Worm (Caenorhabditis elegans) whole organism, late embryonic: Measurements from ENCODE around the gene C16C10.1.
A peak's percentile ranks its signal among the peaks of the same experiment; 100 is the strongest.

Experiments used
- C08G9.2 ChIP-seq: sonication (generic microtip); optimal IDR thresholded peaks from 2 replicates; lab custom pipeline; 2016; ENCODE audit warnings: mild to moderate bottlenecking, missing genetic modification characterization, moderate library complexity, missing compliant biosample characterization
- C38D4.7 ChIP-seq: fragments of 200-800 bp; sonication (Bioruptor generic); optimal IDR thresholded peaks from 2 replicates; lab custom pipeline; 2018; ENCODE audit warnings: mild to moderate bottlenecking, missing genetic modification characterization, moderate library complexity, missing compliant biosample characterization
- F13H6.1 ChIP-seq: sonication (generic microtip); optimal IDR thresholded peaks from 2 replicates; lab custom pipeline; 2016; ENCODE audit warnings: missing genetic modification characterization, missing compliant biosample characterization
- K02D7.2 ChIP-seq: sonication (generic microtip); optimal IDR thresholded peaks from 2 replicates; lab custom pipeline; 2017; ENCODE audit warnings: mild to moderate bottlenecking, missing genetic modification characterization, missing compliant biosample characterization
- T23F11.4 ChIP-seq: fragments of 200-800 bp; sonication (Bioruptor generic); optimal IDR thresholded peaks from 2 replicates; lab custom pipeline; 2018; ENCODE audit warnings: mild to moderate bottlenecking, missing genetic modification characterization, missing compliant biosample characterization
- Y22D7AL.16 ChIP-seq: sonication (generic microtip); optimal IDR thresholded peaks from 2 replicates; lab custom pipeline; 2016; ENCODE audit warnings: missing genetic modification characterization, missing compliant biosample characterization
- ahr-1 ChIP-seq: sonication (generic microtip); optimal IDR thresholded peaks from 2 replicates; lab custom pipeline; 2016; ENCODE audit warnings: missing genetic modification characterization, missing compliant biosample characterization
- ama-1 ChIP-seq: fragments of 150-350 bp; optimal IDR thresholded peaks from 2 replicates; lab custom pipeline; 2014
- ceh-18 ChIP-seq: sonication (generic microtip); optimal IDR thresholded peaks from 2 replicates; lab custom pipeline; 2016; ENCODE audit warnings: missing genetic modification characterization, missing compliant biosample characterization
- ceh-19 ChIP-seq: fragments of 200-800 bp; sonication (Bioruptor generic); optimal IDR thresholded peaks from 2 replicates; lab custom pipeline; 2018; ENCODE audit warnings: mild to moderate bottlenecking, missing genetic modification characterization, missing compliant biosample characterization
- ceh-2 ChIP-seq: sonication (generic microtip); optimal IDR thresholded peaks from 2 replicates; lab custom pipeline; 2016; ENCODE audit warnings: missing genotype, missing genetic modification characterization, missing compliant biosample characterization
- ceh-22 ChIP-seq: sonication (generic microtip); optimal IDR thresholded peaks from 2 replicates; lab custom pipeline; 2017; ENCODE audit warnings: missing biosample characterization, missing genetic modification characterization
- ceh-31 ChIP-seq: sonication (generic microtip); optimal IDR thresholded peaks from 2 replicates; lab custom pipeline; 2016; ENCODE audit warnings: missing genetic modification characterization, missing compliant biosample characterization
- ceh-45 ChIP-seq: fragments of 200-800 bp; sonication (Bioruptor generic); IDR thresholded peaks from 2 replicates; pipeline ENCODE4 v1.3.6; 2022; ENCODE audit warnings: missing genetic modification reagents, missing genetic modification characterization, missing compliant biosample characterization
- ceh-48 ChIP-seq: sonication (generic microtip); optimal IDR thresholded peaks from 2 replicates; lab custom pipeline; 2016; ENCODE audit warnings: missing genetic modification characterization, inconsistent platforms, missing compliant biosample characterization
- ceh-9 ChIP-seq: sonication (generic microtip); optimal IDR thresholded peaks from 2 replicates; lab custom pipeline; 2016; ENCODE audit warnings: mild to moderate bottlenecking, missing genetic modification characterization, inconsistent platforms, missing compliant biosample characterization
- dve-1 ChIP-seq: sonication (generic microtip); optimal IDR thresholded peaks from 2 replicates; lab custom pipeline; 2017; ENCODE audit warnings: antibody characterized with exemption, mild to moderate bottlenecking, missing genetic modification characterization, missing compliant biosample characterization
- elt-2 ChIP-seq: sonication (generic microtip); optimal IDR thresholded peaks from 2 replicates; lab custom pipeline; 2016; ENCODE audit warnings: missing genetic modification reagents, missing genetic modification characterization, missing compliant biosample characterization
- elt-4 ChIP-seq: sonication (generic microtip); optimal IDR thresholded peaks from 2 replicates; lab custom pipeline; 2016; ENCODE audit warnings: missing genetic modification characterization, missing compliant biosample characterization
- ets-4 ChIP-seq: sonication (generic microtip); optimal IDR thresholded peaks from 2 replicates; lab custom pipeline; 2016; ENCODE audit warnings: missing genetic modification characterization, missing compliant biosample characterization
- eyg-1 ChIP-seq: sonication (generic microtip); optimal IDR thresholded peaks from 2 replicates; lab custom pipeline; 2016; ENCODE audit warnings: missing genotype, missing genetic modification characterization, missing compliant biosample characterization
- fax-1 ChIP-seq: sonication (generic microtip); optimal IDR thresholded peaks from 2 replicates; lab custom pipeline; 2016; ENCODE audit warnings: missing genotype, missing genetic modification characterization, missing compliant biosample characterization
- fkh-10 ChIP-seq: fragments of 150-350 bp; optimal IDR thresholded peaks from 2 replicates; lab custom pipeline; 2014; ENCODE audit warnings: missing biosample characterization, missing genetic modification reagents, missing genetic modification characterization
- fkh-6 ChIP-seq: sonication (generic microtip); optimal IDR thresholded peaks from 2 replicates; lab custom pipeline; 2016; ENCODE audit warnings: missing genetic modification characterization, missing compliant biosample characterization
- hlh-13 ChIP-seq: fragments of 200-800 bp; sonication (Bioruptor generic); optimal IDR thresholded peaks from 2 replicates; lab custom pipeline; 2018; ENCODE audit warnings: mild to moderate bottlenecking, missing genetic modification characterization, missing compliant biosample characterization
- hlh-30 ChIP-seq: sonication (generic microtip); optimal IDR thresholded peaks from 2 replicates; lab custom pipeline; 2017; ENCODE audit warnings: antibody characterized with exemption, missing genetic modification characterization, missing compliant biosample characterization; ENCODE audit not compliant: insufficient read depth
- hlh-8 ChIP-seq: sonication (generic microtip); optimal IDR thresholded peaks from 2 replicates; lab custom pipeline; 2016; ENCODE audit warnings: missing genotype, missing genetic modification characterization, missing compliant biosample characterization
- lim-6 ChIP-seq: sonication (generic microtip); optimal IDR thresholded peaks from 2 replicates; lab custom pipeline; 2016; ENCODE audit warnings: missing genetic modification characterization, missing compliant biosample characterization
- madf-2 ChIP-seq: sonication (generic microtip); optimal IDR thresholded peaks from 2 replicates; lab custom pipeline; 2017; ENCODE audit warnings: missing genetic modification characterization, missing compliant biosample characterization
- nfya-1 ChIP-seq: sonication (generic microtip); optimal IDR thresholded peaks from 2 replicates; lab custom pipeline; 2017; ENCODE audit warnings: missing genetic modification characterization, mild to moderate bottlenecking, missing compliant biosample characterization, antibody characterized with exemption, moderate library complexity
- nhr-232 ChIP-seq: sonication (generic microtip); optimal IDR thresholded peaks from 2 replicates; lab custom pipeline; 2016; ENCODE audit warnings: missing genetic modification characterization, missing compliant biosample characterization
- npax-4 ChIP-seq: sonication (generic microtip); optimal IDR thresholded peaks from 2 replicates; lab custom pipeline; 2016; ENCODE audit warnings: missing genetic modification characterization, missing compliant biosample characterization
- odd-2 ChIP-seq: sonication (generic microtip); optimal IDR thresholded peaks from 2 replicates; lab custom pipeline; 2017; ENCODE audit warnings: antibody characterized with exemption, mild to moderate bottlenecking, missing genetic modification characterization, missing compliant biosample characterization
- pax-1 ChIP-seq: fragments of 150-350 bp; optimal IDR thresholded peaks from 2 replicates; lab custom pipeline; 2014; ENCODE audit warnings: missing biosample characterization, missing genetic modification characterization
- pha-2 ChIP-seq: sonication (generic microtip); optimal IDR thresholded peaks from 2 replicates; lab custom pipeline; 2017; ENCODE audit warnings: mild to moderate bottlenecking, missing genetic modification characterization, missing compliant biosample characterization
- pros-1 ChIP-seq: fragments of 150-350 bp; optimal IDR thresholded peaks from 2 replicates; lab custom pipeline; 2014; ENCODE audit warnings: missing biosample characterization, missing genetic modification reagents, missing genetic modification characterization
- ref-2 ChIP-seq: sonication (generic microtip); optimal IDR thresholded peaks from 2 replicates; lab custom pipeline; 2016; ENCODE audit warnings: missing genetic modification characterization, missing compliant biosample characterization
- sdc-2 ChIP-seq: sonication (generic microtip); optimal IDR thresholded peaks from 2 replicates; lab custom pipeline; 2016; ENCODE audit warnings: missing genotype, missing genetic modification characterization, missing compliant biosample characterization
- sox-4 ChIP-seq: sonication (generic microtip); optimal IDR thresholded peaks from 2 replicates; lab custom pipeline; 2017; ENCODE audit warnings: mild to moderate bottlenecking, missing genetic modification characterization, inconsistent platforms, missing compliant biosample characterization
- syd-9 ChIP-seq: sonication (generic microtip); optimal IDR thresholded peaks from 2 replicates; lab custom pipeline; 2016; ENCODE audit warnings: mild to moderate bottlenecking, missing genetic modification characterization, moderate library complexity, missing compliant biosample characterization
- tbx-2 ChIP-seq: sonication (generic microtip); optimal IDR thresholded peaks from 2 replicates; lab custom pipeline; 2016; ENCODE audit warnings: missing genetic modification characterization, missing compliant biosample characterization
- tbx-7 ChIP-seq: sonication (generic microtip); optimal IDR thresholded peaks from 2 replicates; lab custom pipeline; 2016; ENCODE audit warnings: missing genotype, missing genetic modification characterization, missing compliant biosample characterization
- unc-3 ChIP-seq, 2 experiments: fragments of 200-800 bp in 1 of 2; sonication (Bioruptor generic) in 1 of 2; sonication (generic microtip) in 1 of 2; conservative IDR thresholded peaks in 1 of 2; optimal IDR thresholded peaks in 1 of 2; 2 replicates each; pipeline versions ENCODE4 v1.3.6 to Lab custom; 2016 to 2022; ENCODE audit warnings: missing compliant biosample characterization in 2 of 2, missing genetic modification characterization in 2 of 2, missing genetic modification reagents in 1 of 2
- unc-55 ChIP-seq: sonication (generic microtip); optimal IDR thresholded peaks from 2 replicates; lab custom pipeline; 2017; ENCODE audit warnings: missing biosample characterization, missing genetic modification reagents, missing genetic modification characterization
- unc-86 ChIP-seq: sonication (generic microtip); optimal IDR thresholded peaks from 2 replicates; lab custom pipeline; 2016; ENCODE audit warnings: missing genetic modification characterization, missing compliant biosample characterization
- zip-5 ChIP-seq: sonication (generic microtip); optimal IDR thresholded peaks from 2 replicates; lab custom pipeline; 2016; ENCODE audit warnings: missing genetic modification characterization, missing compliant biosample characterization
- ztf-16 ChIP-seq: sonication (generic microtip); optimal IDR thresholded peaks from 2 replicates; lab custom pipeline; 2017; ENCODE audit warnings: missing genetic modification characterization, missing compliant biosample characterization

C16C10.1 gene

DNA sequence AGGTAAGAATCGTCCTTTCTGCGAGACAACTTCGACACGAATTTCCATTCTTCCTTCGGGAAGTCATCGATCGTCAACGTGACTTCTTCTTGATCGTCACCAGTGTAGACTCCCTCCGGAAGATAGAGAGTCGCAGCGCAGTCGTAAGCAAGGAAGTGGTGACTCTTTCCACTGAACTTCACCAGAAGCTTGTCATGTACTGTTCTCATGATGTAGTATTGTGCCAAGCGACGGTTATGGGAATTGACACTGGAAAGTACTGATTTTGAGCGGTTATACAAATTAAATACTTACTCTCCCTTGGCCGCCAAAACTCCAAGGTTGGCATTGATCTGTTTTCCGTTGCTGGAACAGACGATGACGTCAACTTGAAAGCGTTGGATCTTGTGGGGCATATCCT lies 5.7 kb downstream of the C16C10.1 start:
- TF ChIP-seq dve-1 (tag; lab: Kevin White, UChicago), result no peak
- no peak for TF ChIP-seq ahr-1
- no peak for TF ChIP-seq ceh-2
- no peak for TF ChIP-seq ztf-16 (tag; lab: Kevin White, UChicago)
- TF ChIP-seq eyg-1 (tag; lab: Kevin White, UChicago), result no peak
- TF ChIP-seq ceh-9, result no peak
- TF ChIP-seq sdc-2 (tag; lab: Kevin White, UChicago), result no peak
- no peak for TF ChIP-seq ceh-18 (tag; lab: Kevin White, UChicago)
- TF ChIP-seq fkh-6 (tag; lab: Kevin White, UChicago), result no peak
- TF ChIP-seq unc-86, result no peak

DNA sequence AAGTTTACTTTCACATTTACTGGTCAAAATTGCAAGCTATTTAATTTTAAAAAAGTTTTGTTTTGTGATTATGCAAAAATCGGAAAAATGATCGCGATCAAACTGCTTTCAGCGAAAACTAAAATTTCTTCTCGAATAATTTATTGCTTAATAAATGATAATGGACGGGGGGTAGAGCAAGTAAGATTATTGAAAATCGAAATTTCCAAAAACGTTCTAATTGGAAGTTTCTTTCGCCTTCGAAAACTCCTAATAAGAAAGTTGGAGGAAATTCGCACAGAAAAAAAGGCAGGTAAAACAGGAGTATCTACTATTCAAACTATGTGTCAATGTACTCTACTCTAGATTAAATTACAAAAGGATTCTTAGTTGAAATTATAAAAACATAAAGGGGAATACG lies 9.0 kb downstream of the C16C10.1 start:
- no peak for TF ChIP-seq hlh-8 (tag; lab: Kevin White, UChicago)
- TF ChIP-seq ceh-48 (tag; lab: Kevin White, UChicago), result no peak
- no peak for TF ChIP-seq eyg-1 (tag; lab: Kevin White, UChicago)
- no peak for TF ChIP-seq ref-2 (tag; lab: Kevin White, UChicago)
- TF ChIP-seq sox-4 (tag; lab: Kevin White, UChicago), result no peak
- TF ChIP-seq ahr-1, result no peak
- no peak for TF ChIP-seq hlh-30 (tag; lab: Kevin White, UChicago)
- TF ChIP-seq C08G9.2, result no peak
- no peak for TF ChIP-seq pha-2
- no peak for TF ChIP-seq ets-4

DNA sequence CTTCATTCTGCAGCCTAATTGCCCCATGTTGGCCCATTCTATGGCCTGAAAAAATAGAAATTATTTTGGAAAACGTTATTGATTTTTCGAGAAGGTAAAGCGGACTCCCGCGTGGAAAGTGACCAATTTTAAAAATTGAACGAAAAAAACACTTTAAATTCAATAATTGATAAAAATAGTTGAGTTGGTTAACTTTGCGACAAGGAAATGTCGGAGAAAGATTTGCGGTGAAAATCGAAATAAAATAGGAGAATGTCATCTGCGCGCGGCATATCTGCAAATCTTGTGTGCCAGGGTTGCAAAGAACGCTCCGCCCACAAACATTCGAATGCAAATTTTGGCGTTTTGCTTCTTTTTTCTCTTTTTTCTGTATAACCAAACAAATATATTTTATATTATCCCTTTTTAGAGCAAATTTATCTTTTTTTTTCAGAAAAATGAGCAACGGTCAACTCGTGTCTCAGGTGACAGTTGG lies 10.3 kb downstream of the C16C10.1 start, which contains the start of the genes rnf-121 and C16C10.4:
Gene rnf-121, minus strand, starts transcription at position 51 of the 475 bp plus-strand sequence.
Gene C16C10.4, plus strand, starts transcription at position 434 of the 475 bp plus-strand sequence.
- TF ChIP-seq hlh-30 (tag; lab: Kevin White, UChicago) (peak; percentile 23), ceh-19 (peak; percentile 92), ets-4 (peak; percentile 69), ceh-31 (tag; lab: Kevin White, UChicago) (peak; percentile 90), odd-2 (tag; lab: Kevin White, UChicago) (peak; percentile 87), K02D7.2 (tag; lab: Kevin White, UChicago) (peak; percentile 93), Y22D7AL.16 (tag; lab: Kevin White, UChicago) (peak; percentile 83), dve-1 (tag; lab: Kevin White, UChicago) (peak; percentile 65), syd-9 (tag; lab: Kevin White, UChicago) (peak; percentile 92), nhr-232 (tag; lab: Kevin White, UChicago) (peak; percentile 83), pax-1 (no peak), ceh-18 (tag; lab: Kevin White, UChicago) (peak; percentile 62), fax-1 (tag; lab: Kevin White, UChicago) (peak; percentile 94), unc-55 (GFP tag; lab: Kevin White, UChicago) (no peak), ahr-1 (peak; percentile 89), lim-6 (tag; lab: Kevin White, UChicago) (peak; percentile 73), zip-5 (peak; percentile 85), elt-2 (peak; percentile 97), C08G9.2 (peak; percentile 91), ama-1 (lab: Kevin White, UChicago) (no peak), ceh-45 (GFP tag; lab: Robert Waterston, UW) (peak; percentile 81; the same call in 1 of the 2 replicates), pha-2 (peak; percentile 92), tbx-2 (tag; lab: Kevin White, UChicago) (peak; percentile 90), unc-86 (peak; percentile 93), npax-4 (peak; percentile 82), tbx-7 (tag; lab: Kevin White, UChicago) (peak; percentile 59), pros-1 (peak; percentile 11), ceh-2 (peak; percentile 92), hlh-8 (tag; lab: Kevin White, UChicago) (peak; percentile 94), madf-2 (tag; lab: Kevin White, UChicago) (peak; percentile 89), C38D4.7 (peak; percentile 90), F13H6.1 (peak; percentile 84), fkh-10 (GFP tag; lab: Kevin White, UChicago) (peak; percentile 64), ceh-22 (tag; lab: Kevin White, UChicago) (peak; percentile 63), sox-4 (tag; lab: Kevin White, UChicago) (peak; percentile 91), nfya-1 (tag; lab: Kevin White, UChicago) (peak; percentile 92), fkh-6 (tag; lab: Kevin White, UChicago) (peak; percentile 89), elt-4 (tag; lab: Kevin White, UChicago) (no peak), T23F11.4 (GFP tag; lab: Kevin White, UChicago) (peak; percentile 83), hlh-13 (GFP tag; lab: Kevin White, UChicago) (peak; percentile 71), unc-3 (GFP tag; conservative IDR thresholded peaks at IDR 0.05; lab: Robert Waterston, UW) (peak; percentile 85), unc-3 (tag; optimal IDR thresholded peaks at IDR 0.05; lab: Kevin White, UChicago) (peak; percentile 91)
